Comparison of ENCODE assay signal across 3 worm cellular contexts in genomic region chrIII:9867780-9868503, ce11.
A peak's percentile ranks its signal among the peaks of the same experiment; 100 is the strongest.
TF ChIP-seq lines count a peak whose summit lies in the region.

dhhc-4 (minus strand) TSS chrIII:9867792.

TF ChIP-seq in whole organism, L2 larva, 48 proteins besides CTCF, POLR2A, EP300 and RAD21 (continued from another document):
- TF ChIP-seq alr-1 (tag; optimal IDR thresholded peaks at IDR 0.05; lab: Kevin White, UChicago) = no peak
- no peak for TF ChIP-seq nhr-11 (tag; optimal IDR thresholded peaks at IDR 0.05; lab: Kevin White, UChicago)
- TF ChIP-seq F13H6.1 (tag; optimal IDR thresholded peaks at IDR 0.05; lab: Kevin White, UChicago) = peak; percentile 80
- TF ChIP-seq skn-1 (tag; optimal IDR thresholded peaks at IDR 0.05; lab: Kevin White, UChicago) = no peak
- TF ChIP-seq blmp-1 (tag; optimal IDR thresholded peaks at IDR 0.05; lab: Kevin White, UChicago; ENCODE audit: insufficient read depth) = peak; percentile 69
- no peak for TF ChIP-seq elt-1 (tag; optimal IDR thresholded peaks at IDR 0.05; lab: Kevin White, UChicago)
- peak; percentile 53 for TF ChIP-seq dmd-4 (tag; optimal IDR thresholded peaks at IDR 0.05; lab: Kevin White, UChicago)
- no peak for TF ChIP-seq nhr-237 (tag; optimal IDR thresholded peaks at IDR 0.05; lab: Kevin White, UChicago)
- no peak for TF ChIP-seq nhr-129 (tag; optimal IDR thresholded peaks at IDR 0.05; lab: Kevin White, UChicago)
- TF ChIP-seq fos-1 (tag; optimal IDR thresholded peaks at IDR 0.05; lab: Kevin White, UChicago) = peak; percentile 89
- peak; percentile 71 for TF ChIP-seq sma-3 (GFP tag; optimal IDR thresholded peaks at IDR 0.05; lab: Kevin White, UChicago)
- TF ChIP-seq nhr-21 (tag; optimal IDR thresholded peaks at IDR 0.05; lab: Kevin White, UChicago) = peak; percentile 51
- TF ChIP-seq sma-9 (GFP tag; optimal IDR thresholded peaks at IDR 0.05; lab: Kevin White, UChicago) = peak; percentile 81
- TF ChIP-seq sma-9 (tag; optimal IDR thresholded peaks at IDR 0.05; lab: Kevin White, UChicago) = no peak

TF ChIP-seq in whole organism, L4 larva, 104 proteins besides CTCF, POLR2A, EP300 and RAD21 (continued from another document):
- TF ChIP-seq ceh-62 (tag; optimal IDR thresholded peaks at IDR 0.05; lab: Kevin White, UChicago) (no peak), hlh-30 (tag; optimal IDR thresholded peaks at IDR 0.05; lab: Kevin White, UChicago; ENCODE audit: insufficient read depth) (peak; percentile 20), lim-7 (GFP tag; IDR thresholded peaks at IDR 0.05; lab: Robert Waterston, UW) (no peak), dpl-1 (GFP tag; optimal IDR thresholded peaks at IDR 0.05; lab: Kevin White, UChicago) (peak; percentile 94), sdz-12 (GFP tag; optimal IDR thresholded peaks at IDR 0.05; lab: Kevin White, UChicago) (peak; percentile 54), dmd-9 (GFP tag; IDR thresholded peaks at IDR 0.05; lab: Robert Waterston, UW) (peak; percentile 79), lin-38 (GFP tag; IDR thresholded peaks at IDR 0.05; lab: Robert Waterston, UW) (no peak; the same call in none of the 2 replicates), pqm-1 (tag; optimal IDR thresholded peaks at IDR 0.05; lab: Kevin White, UChicago) (peak; percentile 5), daf-16 (GFP tag; optimal IDR thresholded peaks at IDR 0.05; lab: Kevin White, UChicago) (peak in 1 of 2 experiments; percentile 10), daf-16 (tag; optimal IDR thresholded peaks at IDR 0.05; lab: Kevin White, UChicago) (no peak), daf-19 (GFP tag; conservative IDR thresholded peaks at IDR 0.05; lab: Robert Waterston, UW) (0 out of 2 replicates have a peak, but pooled peaks have one; percentile 14), ZK337.2 (GFP tag; IDR thresholded peaks at IDR 0.05; lab: Robert Waterston, UW) (peak; percentile 94), lsy-2 (tag; optimal IDR thresholded peaks at IDR 0.05; lab: Kevin White, UChicago) (peak in 1 of 2 experiments; percentile 71)

TF ChIP-seq in whole organism, late embryonic, 69 proteins besides CTCF, POLR2A, EP300 and RAD21 (continued from another document):
- TF ChIP-seq npax-4 (tag; optimal IDR thresholded peaks at IDR 0.05; lab: Kevin White, UChicago) = no peak
- TF ChIP-seq unc-55 (GFP tag; optimal IDR thresholded peaks at IDR 0.05; lab: Kevin White, UChicago) = peak; percentile 3
- no peak for TF ChIP-seq C38D4.7 (GFP tag; optimal IDR thresholded peaks at IDR 0.05; lab: Kevin White, UChicago)
- TF ChIP-seq dve-1 (tag; optimal IDR thresholded peaks at IDR 0.05; lab: Kevin White, UChicago) = no peak
- TF ChIP-seq gmeb-2 (tag; optimal IDR thresholded peaks at IDR 0.05; lab: Kevin White, UChicago) = peak; percentile 8
- no peak for TF ChIP-seq T23F11.4 (GFP tag; optimal IDR thresholded peaks at IDR 0.05; lab: Kevin White, UChicago)
- no peak for TF ChIP-seq madf-2 (tag; optimal IDR thresholded peaks at IDR 0.05; lab: Kevin White, UChicago)
- TF ChIP-seq sox-2 (GFP tag; IDR thresholded peaks at IDR 0.05; lab: Robert Waterston, UW) = no peak
- TF ChIP-seq hlh-6 (tag; optimal IDR thresholded peaks at IDR 0.05; lab: Kevin White, UChicago) = peak; percentile 13
- TF ChIP-seq dmd-4 (tag; optimal IDR thresholded peaks at IDR 0.05; lab: Kevin White, UChicago; ENCODE audit: borderline replicate concordance) = no peak
- no peak for TF ChIP-seq hlh-15 (tag; optimal IDR thresholded peaks at IDR 0.05; lab: Kevin White, UChicago)
- TF ChIP-seq Y22D7AL.16 (tag; optimal IDR thresholded peaks at IDR 0.05; lab: Kevin White, UChicago) = no peak
- TF ChIP-seq pha-4 (tag; optimal IDR thresholded peaks at IDR 0.05; lab: Kevin White, UChicago) = no peak
- peak; percentile 92 for TF ChIP-seq C08G9.2 (tag; optimal IDR thresholded peaks at IDR 0.05; lab: Kevin White, UChicago)
- TF ChIP-seq unc-42 (tag; optimal IDR thresholded peaks at IDR 0.05; lab: Kevin White, UChicago) = no peak
- TF ChIP-seq unc-86 (tag; optimal IDR thresholded peaks at IDR 0.05; lab: Kevin White, UChicago) = peak; percentile 58
- no peak for TF ChIP-seq ceh-6 (GFP tag; optimal IDR thresholded peaks at IDR 0.05; lab: Kevin White, UChicago)
- no peak for TF ChIP-seq pros-1 (tag; optimal IDR thresholded peaks at IDR 0.05; lab: Kevin White, UChicago)
- no peak for TF ChIP-seq nhr-11 (tag; optimal IDR thresholded peaks at IDR 0.05; lab: Kevin White, UChicago)
- TF ChIP-seq K02D7.2 (tag; optimal IDR thresholded peaks at IDR 0.05; lab: Kevin White, UChicago) = no peak
- peak; percentile 70 for TF ChIP-seq zip-5 (tag; optimal IDR thresholded peaks at IDR 0.05; lab: Kevin White, UChicago)
- TF ChIP-seq pqm-1 (tag; optimal IDR thresholded peaks at IDR 0.05; lab: Kevin White, UChicago) = no peak
- no peak for TF ChIP-seq hlh-30 (tag; optimal IDR thresholded peaks at IDR 0.05; lab: Kevin White, UChicago; ENCODE audit: insufficient read depth)
- TF ChIP-seq ceh-22 (tag; optimal IDR thresholded peaks at IDR 0.05; lab: Kevin White, UChicago) = no peak
- TF ChIP-seq ama-1 (optimal IDR thresholded peaks at IDR 0.05; lab: Kevin White, UChicago) = no peak
- TF ChIP-seq pat-9 (tag; optimal IDR thresholded peaks at IDR 0.05; lab: Kevin White, UChicago) = no peak
- TF ChIP-seq ztf-16 (tag; optimal IDR thresholded peaks at IDR 0.05; lab: Kevin White, UChicago) = no peak
- peak; percentile 79 for TF ChIP-seq tbx-7 (tag; optimal IDR thresholded peaks at IDR 0.05; lab: Kevin White, UChicago)
- no peak for TF ChIP-seq pax-1 (tag; optimal IDR thresholded peaks at IDR 0.05; lab: Kevin White, UChicago)
- no peak for TF ChIP-seq lin-11 (tag; optimal IDR thresholded peaks at IDR 0.05; lab: Kevin White, UChicago)
- peak; percentile 91 for TF ChIP-seq ets-4 (tag; optimal IDR thresholded peaks at IDR 0.05; lab: Kevin White, UChicago)
- TF ChIP-seq odd-2 (tag; optimal IDR thresholded peaks at IDR 0.05; lab: Kevin White, UChicago) = no peak
- peak; percentile 9 for TF ChIP-seq ref-2 (tag; optimal IDR thresholded peaks at IDR 0.05; lab: Kevin White, UChicago)
- TF ChIP-seq ceh-31 (tag; optimal IDR thresholded peaks at IDR 0.05; lab: Kevin White, UChicago) = peak; percentile 90
- TF ChIP-seq fkh-6 (tag; optimal IDR thresholded peaks at IDR 0.05; lab: Kevin White, UChicago) = no peak
- no peak for TF ChIP-seq nhr-232 (tag; optimal IDR thresholded peaks at IDR 0.05; lab: Kevin White, UChicago)
- no peak for TF ChIP-seq ceh-24 (tag; optimal IDR thresholded peaks at IDR 0.05; lab: Kevin White, UChicago)
- no peak for TF ChIP-seq F13H6.1 (tag; optimal IDR thresholded peaks at IDR 0.05; lab: Kevin White, UChicago)
- no peak for TF ChIP-seq sdc-2 (tag; optimal IDR thresholded peaks at IDR 0.05; lab: Kevin White, UChicago)
- TF ChIP-seq ceh-30 (tag; optimal IDR thresholded peaks at IDR 0.05; lab: Kevin White, UChicago) = no peak
- peak; percentile 11 for TF ChIP-seq pha-2 (tag; optimal IDR thresholded peaks at IDR 0.05; lab: Kevin White, UChicago)
- TF ChIP-seq fkh-10 (GFP tag; optimal IDR thresholded peaks at IDR 0.05; lab: Kevin White, UChicago) = no peak
- TF ChIP-seq ceh-45 (GFP tag; IDR thresholded peaks at IDR 0.05; lab: Robert Waterston, UW) = no peak
- no peak for TF ChIP-seq hlh-13 (GFP tag; optimal IDR thresholded peaks at IDR 0.05; lab: Kevin White, UChicago)
